Worm (Caenorhabditis elegans) whole organism, mixed stage, embryonic: ENCODE data around the gene C29E4.13.

Experiments
- bed-3 ChIP-seq: fragments of 200-800 bp; sonication (Bioruptor generic); optimal IDR thresholded peaks from 3 replicates; lab custom pipeline; 2018; ENCODE audit warnings: mild to moderate bottlenecking, missing genetic modification characterization, moderate library complexity, missing compliant biosample characterization
- ceh-39 ChIP-seq: fragments of 150-350 bp; optimal IDR thresholded peaks from 2 replicates; lab custom pipeline; 2014; ENCODE audit warnings: missing biosample characterization, missing genetic modification characterization
- elt-1 ChIP-seq: sonication (generic microtip); optimal IDR thresholded peaks from 2 replicates; lab custom pipeline; 2017; ENCODE audit warnings: missing genetic modification characterization, mild to moderate bottlenecking, missing compliant biosample characterization, antibody characterized with exemption, moderate library complexity, borderline replicate concordance; ENCODE audit not compliant: insufficient read depth
- hlh-1 ChIP-seq: fragments of 150-350 bp; optimal IDR thresholded peaks from 2 replicates; lab custom pipeline; 2014; ENCODE audit warnings: missing biosample characterization, missing genetic modification reagents, missing genetic modification characterization
- lsy-2 ChIP-seq: fragments of 150-350 bp; optimal IDR thresholded peaks from 2 replicates; lab custom pipeline; 2014; ENCODE audit warnings: missing biosample characterization, missing genetic modification characterization
- nhr-76 ChIP-seq: sonication (generic microtip); optimal IDR thresholded peaks from 2 replicates; lab custom pipeline; 2017; ENCODE audit warnings: missing biosample characterization, missing genetic modification characterization
- pha-4 ChIP-seq: fragments of 150-350 bp; optimal IDR thresholded peaks from 2 replicates; lab custom pipeline; 2018; ENCODE audit warnings: missing biosample characterization, missing genetic modification reagents, missing genetic modification characterization
- snpc-4 ChIP-seq: fragments of 150-350 bp; optimal IDR thresholded peaks from 2 replicates; lab custom pipeline; 2014; ENCODE audit warnings: missing biosample characterization, missing genetic modification characterization
- unc-39 ChIP-seq: fragments of 150-350 bp; optimal IDR thresholded peaks from 2 replicates; lab custom pipeline; 2014; ENCODE audit warnings: missing biosample characterization, missing genetic modification characterization
- ztf-11 ChIP-seq: fragments of 150-350 bp; optimal IDR thresholded peaks from 2 replicates; lab custom pipeline; 2014; ENCODE audit warnings: missing biosample characterization, missing genetic modification characterization

DNA sequence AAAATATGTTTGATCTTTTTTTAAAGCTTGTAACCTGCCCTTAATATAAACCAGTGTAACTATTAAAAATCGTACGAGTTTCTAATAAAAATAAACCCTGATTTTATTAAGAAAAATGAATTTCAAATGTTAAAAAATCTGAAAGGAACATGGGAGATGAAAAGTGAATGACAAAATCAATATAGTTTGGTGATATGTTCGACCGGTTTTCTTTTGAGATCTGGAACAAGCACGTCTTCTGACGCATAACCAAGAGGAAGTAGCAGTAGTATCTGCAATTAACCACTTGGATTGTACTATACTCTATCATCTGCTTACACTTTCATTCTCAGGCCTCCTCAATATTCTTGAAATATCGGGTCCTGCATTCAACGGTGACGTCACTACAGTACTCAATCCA, 51.4 kb downstream of the C29E4.13 start:
- no peak for TF ChIP-seq ceh-39 (tag; lab: Kevin White, UChicago)
- TF ChIP-seq nhr-76 (tag; lab: Kevin White, UChicago), result no peak
- no peak for TF ChIP-seq snpc-4 (tag; lab: Kevin White, UChicago)
- TF ChIP-seq pha-4, result no peak
- TF ChIP-seq lsy-2 (tag; lab: Kevin White, UChicago), result no peak
- no peak for TF ChIP-seq unc-39
- no peak for TF ChIP-seq hlh-1
- TF ChIP-seq bed-3 (GFP tag; lab: Kevin White, UChicago), result no peak
- no peak for TF ChIP-seq ztf-11 (tag; lab: Kevin White, UChicago)
- no peak for TF ChIP-seq elt-1 (tag; lab: Kevin White, UChicago)
